Worm (Caenorhabditis elegans): ENCODE data around the gene cbn-1.

The cbn-1 gene

DNA sequence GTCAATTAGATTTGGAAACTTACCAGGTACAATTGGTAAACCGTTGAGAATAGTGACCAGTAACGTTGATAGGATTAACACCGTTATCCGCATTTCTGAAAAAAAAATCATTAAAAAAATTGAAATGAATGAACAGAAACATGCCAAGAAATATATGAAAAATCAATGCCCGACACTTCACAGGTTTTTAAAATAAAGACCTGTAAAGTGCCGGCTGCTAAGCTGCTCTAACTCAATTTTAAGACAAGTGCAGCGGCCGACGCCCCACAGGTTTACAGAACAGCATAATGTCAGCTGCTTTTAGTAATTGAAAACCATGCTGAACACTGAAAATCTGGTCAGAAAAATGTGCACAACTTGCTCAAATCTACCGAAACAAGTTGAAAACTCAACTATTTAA lies at the start of gene cbn-1:
TSS of gene cbn-1 (minus strand) at position 101 of the 400 bp plus-strand sequence.
- no peak for TF ChIP-seq cey-2 (tag; optimal IDR thresholded peaks at IDR 0.05; ENCODE audit: borderline replicate concordance, insufficient read depth)
- TF ChIP-seq hmg-1.1 (GFP tag; IDR thresholded peaks at IDR 0.05): no peak
- no peak for TF ChIP-seq nhr-25 (tag; optimal IDR thresholded peaks at IDR 0.05; ENCODE audit: borderline replicate concordance, insufficient read depth)
- TF ChIP-seq madf-5 (GFP tag; IDR thresholded peaks at IDR 0.05): no peak
- TF ChIP-seq ceh-28 (tag; optimal IDR thresholded peaks at IDR 0.05): no peak

DNA sequence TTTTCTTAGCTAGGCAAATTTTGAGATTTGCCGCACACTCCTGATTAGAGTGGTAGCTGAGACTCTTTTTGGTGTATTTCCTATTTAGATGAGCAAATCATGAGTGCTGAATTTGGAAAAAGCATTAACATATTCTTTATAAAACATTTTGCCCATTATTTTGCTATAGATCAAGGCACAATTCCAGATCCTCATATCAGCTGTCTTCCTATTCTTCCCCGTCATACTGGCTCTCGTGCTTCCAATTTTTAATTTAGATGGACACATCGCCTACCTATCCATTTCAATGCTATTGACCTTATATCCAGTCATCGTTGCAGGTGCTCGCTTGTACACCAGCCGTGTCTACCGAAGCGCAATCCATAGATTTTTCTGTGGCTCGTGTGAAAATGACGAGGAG lies 47.6 kb upstream of the cbn-1 start, which contains the start of gene C03H5.7:
TSS of gene C03H5.7 (plus strand) at position 301 of the 400 bp plus-strand sequence.
- TF ChIP-seq mdt-29 (GFP tag; IDR thresholded peaks at IDR 0.05): no peak
- no peak for TF ChIP-seq pha-4 (GFP tag; IDR thresholded peaks at IDR 0.05)
- no peak for TF ChIP-seq pha-4 (tag; optimal IDR thresholded peaks at IDR 0.05)
- TF ChIP-seq lir-3 (tag; optimal IDR thresholded peaks at IDR 0.05): no peak
- no peak for TF ChIP-seq nhr-10 (tag; optimal IDR thresholded peaks at IDR 0.05)
- TF ChIP-seq dve-1 (tag; optimal IDR thresholded peaks at IDR 0.05; ENCODE audit: insufficient read depth): no peak
- TF ChIP-seq aly-2 (tag; optimal IDR thresholded peaks at IDR 0.05): no peak
- no peak for TF ChIP-seq ceh-44 (GFP tag; IDR thresholded peaks at IDR 0.05)

DNA sequence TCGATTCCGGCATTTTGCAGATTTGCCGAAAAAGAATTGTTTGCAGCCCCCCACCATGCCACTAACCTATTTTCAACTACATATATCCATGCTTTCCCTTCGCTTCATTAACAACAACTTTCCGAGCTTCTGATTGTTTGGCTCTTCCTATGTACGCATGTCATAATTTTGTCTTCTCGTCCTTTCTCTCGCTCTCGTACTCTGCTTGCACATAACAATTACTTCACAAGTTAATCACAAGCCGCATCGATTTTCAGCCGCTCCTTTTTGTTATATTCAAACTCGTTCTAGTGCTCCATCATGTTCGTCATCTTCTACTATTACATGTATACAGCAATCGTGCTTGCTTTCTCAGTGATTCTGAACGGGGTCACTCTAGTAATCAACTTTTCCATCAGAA lies 46.0 kb upstream of the cbn-1 start, which contains the start of gene C03H5.9:
TSS of gene C03H5.9 (plus strand) at position 301 of the 400 bp plus-strand sequence.
- TF ChIP-seq dmd-9 (GFP tag; IDR thresholded peaks at IDR 0.05) (0 out of 2 replicates have a peak, but pooled peaks have one; percentile 21), fos-1 (tag; optimal IDR thresholded peaks at IDR 0.05) (no peak)

DNA sequence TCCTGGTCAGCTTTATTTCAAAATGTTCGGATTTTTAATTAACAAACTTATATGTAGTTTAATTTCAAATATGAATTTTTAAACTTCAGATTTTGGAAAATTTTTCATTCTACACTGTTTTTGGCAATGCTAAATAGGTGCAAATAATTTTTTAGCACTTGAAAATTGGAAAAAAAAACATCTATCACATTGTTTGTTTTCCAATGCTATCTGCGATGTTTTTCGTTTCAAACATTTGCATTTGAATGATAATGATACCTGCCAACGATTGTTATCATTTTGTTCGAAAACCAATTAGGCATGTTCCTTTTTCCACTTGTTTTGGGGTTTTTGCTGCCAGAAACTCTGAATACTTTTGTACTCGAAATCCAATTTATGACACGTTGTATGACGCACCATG lies 42.6 kb upstream of the cbn-1 start, which contains the start of gene C03H5.4:
TSS of gene C03H5.4 (plus strand) at position 301 of the 400 bp plus-strand sequence.
- no peak for TF ChIP-seq mxl-2 (GFP tag; conservative IDR thresholded peaks at IDR 0.05)
- peak in 1 of 2 experiments; percentile 31 for TF ChIP-seq unc-62 (GFP tag; optimal IDR thresholded peaks at IDR 0.05 in 1 of 2)
- no peak for TF ChIP-seq unc-62 (tag; optimal IDR thresholded peaks at IDR 0.05)

DNA sequence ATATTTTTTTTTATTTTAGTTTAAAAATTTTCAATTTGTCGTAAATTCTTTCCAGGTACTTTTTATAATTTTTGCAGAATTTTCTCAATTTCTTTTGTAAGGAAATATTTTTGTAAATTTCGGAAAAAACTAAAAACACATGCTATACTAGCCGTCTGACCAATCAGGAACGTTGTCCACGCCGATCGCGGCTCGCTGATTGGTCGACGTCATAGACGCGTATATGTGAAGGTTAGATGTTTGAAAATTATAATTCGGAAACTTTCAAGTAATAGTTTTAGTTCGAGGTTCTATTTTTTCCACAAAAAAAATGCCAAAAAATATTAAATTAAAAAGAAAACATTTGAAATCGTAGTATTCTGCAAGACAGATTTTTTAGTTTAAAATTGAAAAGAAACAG lies 39.9 kb upstream of the cbn-1 start:
- TF ChIP-seq ctbp-1 (GFP tag; IDR thresholded peaks at IDR 0.05) (no peak), F44E2.7 (GFP tag; IDR thresholded peaks at IDR 0.05) (no peak), dmd-6 (GFP tag; IDR thresholded peaks at IDR 0.05) (no peak), egl-27 (tag; optimal IDR thresholded peaks at IDR 0.05) (no peak), ces-1 (GFP tag; optimal IDR thresholded peaks at IDR 0.05) (no peak), F37D6.2 (tag; optimal IDR thresholded peaks at IDR 0.05) (no peak), Y48G9A.11 (GFP tag; IDR thresholded peaks at IDR 0.05) (no peak), fos-1 (tag; optimal IDR thresholded peaks at IDR 0.05) (no peak), zag-1 (tag; optimal IDR thresholded peaks at IDR 0.05) (no peak)

DNA sequence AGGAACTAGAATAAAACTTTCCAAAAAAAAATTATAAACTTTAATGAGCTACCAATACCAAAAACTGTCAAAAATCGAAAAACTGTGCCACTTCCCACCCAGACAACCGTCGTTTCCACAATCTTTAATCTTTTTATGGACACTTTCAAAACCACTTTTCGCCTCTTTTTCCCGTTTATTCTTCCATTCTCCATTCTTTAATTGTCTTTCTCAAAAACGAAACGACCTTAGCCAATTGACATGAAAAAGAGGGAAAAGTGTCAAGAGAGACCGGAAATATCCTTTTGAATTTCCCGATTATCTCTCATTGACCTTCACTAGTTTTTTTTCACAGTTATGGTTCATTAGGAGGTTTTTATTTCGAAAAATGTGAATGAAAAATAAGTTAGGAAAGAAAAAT lies 39.2 kb upstream of the cbn-1 start:
- TF ChIP-seq attf-4 (tag; optimal IDR thresholded peaks at IDR 0.05) (no peak), daf-12 (tag; optimal IDR thresholded peaks at IDR 0.05) (no peak), spr-1 (tag; optimal IDR thresholded peaks at IDR 0.05) (no peak), aly-2 (tag; optimal IDR thresholded peaks at IDR 0.05) (no peak), pha-4 (GFP tag; IDR thresholded peaks at IDR 0.05) (no peak), pha-4 (tag; optimal IDR thresholded peaks at IDR 0.05) (no peak), hlh-11 (tag; optimal IDR thresholded peaks at IDR 0.05) (no peak), F37D6.2 (tag; optimal IDR thresholded peaks at IDR 0.05) (no peak), dmd-6 (GFP tag; IDR thresholded peaks at IDR 0.05) (no peak), aha-1 (tag) (no peak), ceh-82 (tag; optimal IDR thresholded peaks at IDR 0.05) (no peak), nhr-28 (tag; optimal IDR thresholded peaks at IDR 0.05) (no peak), R02D3.7 (tag; optimal IDR thresholded peaks at IDR 0.05) (no peak), lin-38 (GFP tag; IDR thresholded peaks at IDR 0.05) (no peak), rbr-2 (tag; optimal IDR thresholded peaks at IDR 0.05) (no peak), ceh-20 (GFP tag; IDR thresholded peaks at IDR 0.05) (no peak)

All from whole organism, L4 larva.